Worm (Caenorhabditis elegans) whole organism, young adult: Measurements from ENCODE around the gene mxl-1.

ENCODE experiments used
- B0261.1 ChIP-seq: sonication (generic microtip); optimal IDR thresholded peaks from 2 replicates; lab custom pipeline; 2016; ENCODE audit warnings: mild to moderate bottlenecking, missing genetic modification characterization, moderate library complexity, missing compliant biosample characterization
- B0336.3 ChIP-seq: fragments of 200-800 bp; sonication (Bioruptor generic); IDR thresholded peaks from 2 replicates; pipeline ENCODE4 v1.3.6; 2022; ENCODE audit warnings: missing genetic modification characterization, missing compliant biosample characterization
- C06A6.2 ChIP-seq: fragments of 200-800 bp; sonication (Bioruptor generic); conservative IDR thresholded peaks from 2 replicates; pipeline ENCODE4 v1.3.6; 2022; ENCODE audit warnings: missing genetic modification characterization, missing compliant biosample characterization
- F33H1.4 ChIP-seq: fragments of 200-800 bp; sonication (Bioruptor generic); IDR thresholded peaks from 2 replicates; pipeline ENCODE4 v1.3.6; 2022; ENCODE audit warnings: missing genetic modification reagents, missing genetic modification characterization, missing compliant biosample characterization
- F52B5.7 ChIP-seq: sonication (generic microtip); optimal IDR thresholded peaks from 2 replicates; lab custom pipeline; 2016; ENCODE audit warnings: mild to moderate bottlenecking, missing genetic modification characterization, missing compliant biosample characterization
- F55B11.4 ChIP-seq: sonication (generic microtip); optimal IDR thresholded peaks from 2 replicates; lab custom pipeline; 2016; ENCODE audit warnings: missing compliant biosample characterization, missing genetic modification characterization, borderline replicate concordance; ENCODE audit not compliant: insufficient read depth
- Y53G8AR.9 ChIP-seq: fragments of 200-800 bp; sonication (Bioruptor generic); conservative IDR thresholded peaks from 2 replicates; pipeline ENCODE4 v1.3.6; 2022; ENCODE audit warnings: missing genetic modification reagents, missing genetic modification characterization, missing compliant biosample characterization
- Y79H2A.3 ChIP-seq: fragments of 200-800 bp; sonication (Bioruptor generic); conservative IDR thresholded peaks from 2 replicates; pipeline ENCODE4 v1.3.6; 2022; ENCODE audit warnings: missing genetic modification reagents, missing genetic modification characterization, missing compliant biosample characterization
- aptf-3 ChIP-seq: fragments of 200-800 bp; sonication (Bioruptor generic); IDR thresholded peaks from 2 replicates; pipeline ENCODE4 v1.3.6; 2022; ENCODE audit warnings: missing genetic modification characterization, missing compliant biosample characterization
- attf-3 ChIP-seq: fragments of 200-800 bp; sonication (Bioruptor generic); conservative IDR thresholded peaks from 2 replicates; pipeline ENCODE4 v1.3.6; 2022; ENCODE audit warnings: missing genetic modification reagents, missing genetic modification characterization, missing compliant biosample characterization
- attf-6 ChIP-seq: fragments of 200-800 bp; sonication (Bioruptor generic); IDR thresholded peaks from 2 replicates; pipeline ENCODE4 v1.3.6; 2022; ENCODE audit warnings: missing genetic modification reagents, missing genetic modification characterization, missing compliant biosample characterization
- cebp-2 ChIP-seq: fragments of 200-800 bp; sonication (Bioruptor generic); IDR thresholded peaks from 2 replicates; pipeline ENCODE4 v1.3.6; 2022; ENCODE audit warnings: missing genetic modification characterization, missing compliant biosample characterization
- ceh-100 ChIP-seq: fragments of 200-800 bp; sonication (Bioruptor generic); IDR thresholded peaks from 2 replicates; pipeline ENCODE4 v1.3.6; 2022; ENCODE audit warnings: missing genetic modification reagents, missing genetic modification characterization, missing compliant biosample characterization
- ceh-58 ChIP-seq: fragments of 200-800 bp; sonication (Bioruptor generic); IDR thresholded peaks from 2 replicates; pipeline ENCODE4 v1.3.6; 2022; ENCODE audit warnings: missing genetic modification characterization, missing compliant biosample characterization
- ceh-79 ChIP-seq: sonication (generic microtip); optimal IDR thresholded peaks from 2 replicates; lab custom pipeline; 2017; ENCODE audit warnings: mild to moderate bottlenecking, missing genetic modification characterization, missing compliant biosample characterization
- chd-7 ChIP-seq: sonication (generic microtip); optimal IDR thresholded peaks from 2 replicates; lab custom pipeline; 2016; ENCODE audit warnings: mild to moderate bottlenecking, missing genetic modification characterization, moderate library complexity, missing compliant biosample characterization
- efl-1 ChIP-seq: fragments of 150-350 bp; optimal IDR thresholded peaks from 2 replicates; lab custom pipeline; 2014; ENCODE audit warnings: missing biosample characterization, missing genetic modification reagents, missing genetic modification characterization
- egl-44 ChIP-seq: fragments of 200-800 bp; sonication (Bioruptor generic); IDR thresholded peaks from 2 replicates; pipeline ENCODE4 v1.3.6; 2022; ENCODE audit warnings: missing genetic modification reagents, missing genetic modification characterization, missing compliant biosample characterization
- ets-4 ChIP-seq: fragments of 200-800 bp; sonication (Bioruptor generic); optimal IDR thresholded peaks from 2 replicates; lab custom pipeline; 2018; ENCODE audit warnings: mild to moderate bottlenecking, missing genetic modification characterization, missing compliant biosample characterization
- gei-17 ChIP-seq: fragments of 200-800 bp; sonication (Bioruptor generic); optimal IDR thresholded peaks from 2 replicates; lab custom pipeline; 2018; ENCODE audit warnings: mild to moderate bottlenecking, missing genetic modification characterization, missing compliant biosample characterization
- hlh-26 ChIP-seq: fragments of 200-800 bp; sonication (Bioruptor generic); conservative IDR thresholded peaks from 2 replicates; pipeline ENCODE4 v1.3.6; 2022; ENCODE audit warnings: missing genetic modification reagents, missing genetic modification characterization, missing compliant biosample characterization
- let-526 ChIP-seq: fragments of 200-800 bp; sonication (Bioruptor generic); IDR thresholded peaks from 2 replicates; pipeline ENCODE4 v1.3.6; 2022; ENCODE audit warnings: missing genetic modification reagents, missing genetic modification characterization, missing compliant biosample characterization
- let-607 ChIP-seq, 2 experiments: fragments of 200-800 bp in 1 of 2; sonication (Bioruptor generic) in 1 of 2; sonication (generic microtip) in 1 of 2; optimal IDR thresholded peaks; 2 replicates each; lab custom pipeline; 2016 to 2018; ENCODE audit warnings: mild to moderate bottlenecking in 2 of 2, missing compliant biosample characterization in 2 of 2, missing genetic modification characterization in 2 of 2, moderate library complexity in 2 of 2, missing genotype in 1 of 2
- lin-26 ChIP-seq: fragments of 200-800 bp; sonication (Bioruptor generic); IDR thresholded peaks from 2 replicates; pipeline ENCODE4 v1.3.6; 2022; ENCODE audit warnings: missing genetic modification reagents, missing genetic modification characterization, missing compliant biosample characterization
- lin-35 ChIP-seq, 3 experiments: fragments of 150-350 bp in 2 of 3; sonication (generic microtip) in 1 of 3; optimal IDR thresholded peaks; 2 replicates each; lab custom pipeline; 2014 to 2018; ENCODE audit warnings: missing biosample characterization in 3 of 3, missing genetic modification characterization in 3 of 3, missing genetic modification reagents in 3 of 3
- madf-3 ChIP-seq: fragments of 200-800 bp; sonication (Bioruptor generic); IDR thresholded peaks from 2 replicates; pipeline ENCODE4 v1.3.6; 2022; ENCODE audit warnings: missing genetic modification reagents, missing genetic modification characterization, missing compliant biosample characterization
- nhr-179 ChIP-seq: sonication (generic microtip); optimal IDR thresholded peaks from 2 replicates; lab custom pipeline; 2016; ENCODE audit warnings: mild to moderate bottlenecking, missing genetic modification characterization, missing compliant biosample characterization
- nhr-80 ChIP-seq: sonication (generic microtip); optimal IDR thresholded peaks from 2 replicates; lab custom pipeline; 2016; ENCODE audit warnings: missing genetic modification characterization, missing compliant biosample characterization
- pbrm-1 ChIP-seq: fragments of 200-800 bp; sonication (Bioruptor generic); IDR thresholded peaks from 2 replicates; pipeline ENCODE4 v1.3.6; 2022; ENCODE audit warnings: missing genetic modification reagents, missing genetic modification characterization, missing compliant biosample characterization
- sea-2 ChIP-seq: fragments of 200-800 bp; sonication (Bioruptor generic); IDR thresholded peaks from 2 replicates; pipeline ENCODE4 v1.3.6; 2022; ENCODE audit warnings: missing genetic modification characterization, missing compliant biosample characterization
- snpc-1.3 ChIP-seq: sonication (generic microtip); optimal IDR thresholded peaks from 2 replicates; lab custom pipeline; 2017; ENCODE audit warnings: missing genetic modification characterization, mild to moderate bottlenecking, missing compliant biosample characterization, antibody characterized with exemption, moderate library complexity, missing genotype, missing genetic modification reagents; ENCODE audit not compliant: insufficient read depth
- tbp1 ChIP-seq: fragments of 200-800 bp; sonication (Bioruptor generic); optimal IDR thresholded peaks from 2 replicates; lab custom pipeline; 2018; ENCODE audit warnings: mild to moderate bottlenecking, missing genetic modification characterization, missing compliant biosample characterization
- tbx-9 ChIP-seq: sonication (generic microtip); optimal IDR thresholded peaks from 2 replicates; lab custom pipeline; 2016; ENCODE audit warnings: borderline replicate concordance, missing genetic modification characterization, inconsistent platforms, missing compliant biosample characterization
- ztf-3 ChIP-seq: fragments of 200-800 bp; sonication (Bioruptor generic); optimal IDR thresholded peaks from 2 replicates; lab custom pipeline; 2018; ENCODE audit warnings: mild to moderate bottlenecking, missing genetic modification characterization, missing compliant biosample characterization
- ztf-6 ChIP-seq: fragments of 200-800 bp; sonication (Bioruptor generic); IDR thresholded peaks from 2 replicates; pipeline ENCODE4 v1.3.6; 2022; ENCODE audit warnings: missing genetic modification reagents, missing genetic modification characterization, missing compliant biosample characterization

mxl-1 gene

ce11 chrV:11263025-11263424, 18.4 kb downstream of the mxl-1 start, which contains the start of gene F07B10.4:
Gene F07B10.4, minus strand, starts transcription at chrV:11263125.
- TF ChIP-seq Y79H2A.3 (GFP tag; lab: Robert Waterston, UW) = no peak
- no peak for TF ChIP-seq ceh-100
- TF ChIP-seq aptf-3 = no peak
- TF ChIP-seq F52B5.7 (tag; lab: Kevin White, UChicago) = no peak
- TF ChIP-seq efl-1 (GFP tag; lab: Kevin White, UChicago) = no peak
- TF ChIP-seq snpc-1.3 = no peak
- TF ChIP-seq cebp-2 = no peak
- no peak for TF ChIP-seq ceh-58
- no peak for TF ChIP-seq tbx-9 (tag; lab: Kevin White, UChicago)
- no peak for TF ChIP-seq gei-17 (GFP tag; lab: Kevin White, UChicago)
- TF ChIP-seq C06A6.2 (GFP tag; lab: Robert Waterston, UW) = no peak
- no peak for TF ChIP-seq let-607 (tag; optimal IDR thresholded peaks at IDR 0.05; lab: Kevin White, UChicago)
- TF ChIP-seq nhr-179 = no peak
- no peak for TF ChIP-seq B0336.3 (GFP tag; lab: Robert Waterston, UW)
- no peak for TF ChIP-seq Y53G8AR.9 (GFP tag; lab: Robert Waterston, UW)
- TF ChIP-seq F33H1.4 (GFP tag; lab: Robert Waterston, UW) = no peak
- no peak for TF ChIP-seq hlh-26 (GFP tag; lab: Robert Waterston, UW)

DNA sequence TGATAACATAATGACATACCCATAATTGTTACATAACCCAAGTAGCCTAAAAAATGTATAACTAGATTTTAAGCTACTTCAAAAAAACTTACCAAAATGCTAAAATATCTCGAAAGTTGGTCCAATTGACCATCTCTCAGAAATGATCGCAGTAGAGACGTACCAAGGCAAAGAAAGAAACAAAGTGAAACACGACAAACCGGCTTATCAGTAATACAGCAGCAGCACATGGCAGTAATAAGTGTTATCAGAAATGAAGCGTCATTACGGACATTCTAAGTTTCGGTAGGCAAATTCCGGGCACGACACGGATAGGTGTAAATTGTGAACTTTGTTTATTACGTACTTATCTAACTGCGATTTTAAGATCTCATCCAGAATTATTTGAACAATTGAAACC, 20.8 kb downstream of the mxl-1 start, which contains the start of gene cln-3.1:
Gene cln-3.1 (minus strand): TSS at position 171 of the 400 bp plus-strand sequence.
- TF ChIP-seq nhr-80 (tag; lab: Kevin White, UChicago) (peak; percentile 61), ceh-79 (tag; lab: Kevin White, UChicago) (no peak), ztf-3 (GFP tag; lab: Kevin White, UChicago) (no peak), ets-4 (GFP tag; lab: Kevin White, UChicago) (no peak), sea-2 (no peak)
- TF ChIP-seq, all 124 proteins: peak for 1

ce11 chrV:11266681-11267080, 22.0 kb downstream of the mxl-1 start, which contains the start of gene str-116:
Gene str-116, plus strand, starts transcription at chrV:11266981.
- TF ChIP-seq let-526 (GFP tag; lab: Robert Waterston, UW) = no peak
- no peak for TF ChIP-seq pbrm-1 (GFP tag; lab: Robert Waterston, UW)
- no peak for TF ChIP-seq F55B11.4
- no peak for TF ChIP-seq B0261.1 (tag; lab: Kevin White, UChicago)
- TF ChIP-seq Y53G8AR.9 (GFP tag; lab: Robert Waterston, UW) = no peak
- TF ChIP-seq attf-3 (GFP tag; lab: Robert Waterston, UW) = no peak
- TF ChIP-seq ceh-58 = no peak
- TF ChIP-seq C06A6.2 (GFP tag; lab: Robert Waterston, UW) = no peak
- TF ChIP-seq tbp1 (GFP tag; lab: Kevin White, UChicago) = no peak
- no peak for TF ChIP-seq ztf-6 (GFP tag; lab: Robert Waterston, UW)
- TF ChIP-seq lin-35 (GFP tag; optimal IDR thresholded peaks at IDR 0.05; lab: Kevin White, UChicago) = no peak
- no peak for TF ChIP-seq snpc-1.3
- TF ChIP-seq egl-44 (GFP tag; lab: Robert Waterston, UW) = no peak
- no peak for TF ChIP-seq ztf-3 (GFP tag; lab: Kevin White, UChicago)
- no peak for TF ChIP-seq madf-3 (GFP tag; lab: Robert Waterston, UW)
- no peak for TF ChIP-seq attf-6 (GFP tag; lab: Robert Waterston, UW)
- no peak for TF ChIP-seq chd-7 (tag; lab: Kevin White, UChicago)
- no peak for TF ChIP-seq lin-26 (GFP tag; lab: Robert Waterston, UW)
